Worm (Caenorhabditis elegans): ENCODE results near the gene smg-8.

ce11 chrII:14495341-14495740, 54.1 kb downstream of the smg-8 start:
- TF ChIP-seq klf-2 (GFP tag; conservative IDR thresholded peaks at IDR 0.05) (no peak), ztf-23 (GFP tag; IDR thresholded peaks at IDR 0.05) (no peak), ztf-29 (GFP tag; IDR thresholded peaks at IDR 0.05) (no peak), cog-1 (tag; optimal IDR thresholded peaks at IDR 0.05) (no peak), flt-1 (GFP tag; IDR thresholded peaks at IDR 0.05) (no peak), med-1 (GFP tag; optimal IDR thresholded peaks at IDR 0.05; ENCODE audit: insufficient read depth) (no peak), T22C8.4 (GFP tag; IDR thresholded peaks at IDR 0.05) (no peak), ref-1 (GFP tag; conservative IDR thresholded peaks at IDR 0.05) (no peak)

Data from whole organism, midembryonic.